Worm (Caenorhabditis elegans) whole organism, late embryonic: Measurements from ENCODE around the gene irld-52.
"Not testable (repeated sequence)": the region's sequence is repeated elsewhere in the genome, so short reads cannot be mapped to it uniquely, and the experiment has no call there.

Source experiments
- C08G9.2 ChIP-seq: sonication (generic microtip); optimal IDR thresholded peaks from 2 replicates; lab custom pipeline; 2016; ENCODE audit warnings: mild to moderate bottlenecking, missing genetic modification characterization, moderate library complexity, missing compliant biosample characterization
- K02D7.2 ChIP-seq: sonication (generic microtip); optimal IDR thresholded peaks from 2 replicates; lab custom pipeline; 2017; ENCODE audit warnings: mild to moderate bottlenecking, missing genetic modification characterization, missing compliant biosample characterization
- ceh-14 ChIP-seq: sonication (generic microtip); optimal IDR thresholded peaks from 2 replicates; lab custom pipeline; 2016; ENCODE audit warnings: missing genotype, missing genetic modification characterization, missing compliant biosample characterization
- ceh-18 ChIP-seq: sonication (generic microtip); optimal IDR thresholded peaks from 2 replicates; lab custom pipeline; 2016; ENCODE audit warnings: missing genetic modification characterization, missing compliant biosample characterization
- ceh-2 ChIP-seq: sonication (generic microtip); optimal IDR thresholded peaks from 2 replicates; lab custom pipeline; 2016; ENCODE audit warnings: missing genotype, missing genetic modification characterization, missing compliant biosample characterization
- ceh-30 ChIP-seq: fragments of 150-350 bp; optimal IDR thresholded peaks from 2 replicates; lab custom pipeline; 2014; ENCODE audit warnings: missing biosample characterization, missing genetic modification characterization
- ceh-31 ChIP-seq: sonication (generic microtip); optimal IDR thresholded peaks from 2 replicates; lab custom pipeline; 2016; ENCODE audit warnings: missing genetic modification characterization, missing compliant biosample characterization
- dve-1 ChIP-seq: sonication (generic microtip); optimal IDR thresholded peaks from 2 replicates; lab custom pipeline; 2017; ENCODE audit warnings: antibody characterized with exemption, mild to moderate bottlenecking, missing genetic modification characterization, missing compliant biosample characterization
- elt-2 ChIP-seq: sonication (generic microtip); optimal IDR thresholded peaks from 2 replicates; lab custom pipeline; 2016; ENCODE audit warnings: missing genetic modification reagents, missing genetic modification characterization, missing compliant biosample characterization
- ets-4 ChIP-seq: sonication (generic microtip); optimal IDR thresholded peaks from 2 replicates; lab custom pipeline; 2016; ENCODE audit warnings: missing genetic modification characterization, missing compliant biosample characterization
- eyg-1 ChIP-seq: sonication (generic microtip); optimal IDR thresholded peaks from 2 replicates; lab custom pipeline; 2016; ENCODE audit warnings: missing genotype, missing genetic modification characterization, missing compliant biosample characterization
- fax-1 ChIP-seq: sonication (generic microtip); optimal IDR thresholded peaks from 2 replicates; lab custom pipeline; 2016; ENCODE audit warnings: missing genotype, missing genetic modification characterization, missing compliant biosample characterization
- hlh-15 ChIP-seq: sonication (generic microtip); optimal IDR thresholded peaks from 2 replicates; lab custom pipeline; 2016; ENCODE audit warnings: missing genetic modification characterization, missing compliant biosample characterization
- hlh-30 ChIP-seq: sonication (generic microtip); optimal IDR thresholded peaks from 2 replicates; lab custom pipeline; 2017; ENCODE audit warnings: antibody characterized with exemption, missing genetic modification characterization, missing compliant biosample characterization; ENCODE audit not compliant: insufficient read depth
- hlh-6 ChIP-seq: sonication (generic microtip); optimal IDR thresholded peaks from 2 replicates; lab custom pipeline; 2016; ENCODE audit warnings: missing genotype, missing genetic modification characterization, missing compliant biosample characterization
- lim-6 ChIP-seq: sonication (generic microtip); optimal IDR thresholded peaks from 2 replicates; lab custom pipeline; 2016; ENCODE audit warnings: missing genetic modification characterization, missing compliant biosample characterization
- madf-2 ChIP-seq: sonication (generic microtip); optimal IDR thresholded peaks from 2 replicates; lab custom pipeline; 2017; ENCODE audit warnings: missing genetic modification characterization, missing compliant biosample characterization
- nfya-1 ChIP-seq: sonication (generic microtip); optimal IDR thresholded peaks from 2 replicates; lab custom pipeline; 2017; ENCODE audit warnings: missing genetic modification characterization, mild to moderate bottlenecking, missing compliant biosample characterization, antibody characterized with exemption, moderate library complexity
- nhr-11 ChIP-seq: fragments of 150-350 bp; optimal IDR thresholded peaks from 2 replicates; lab custom pipeline; 2014; ENCODE audit warnings: missing biosample characterization, missing genetic modification characterization
- npax-4 ChIP-seq: sonication (generic microtip); optimal IDR thresholded peaks from 2 replicates; lab custom pipeline; 2016; ENCODE audit warnings: missing genetic modification characterization, missing compliant biosample characterization
- pag-3 ChIP-seq: sonication (generic microtip); optimal IDR thresholded peaks from 2 replicates; lab custom pipeline; 2016; ENCODE audit warnings: missing compliant biosample characterization, missing genetic modification characterization, borderline replicate concordance
- pat-9 ChIP-seq: fragments of 200-800 bp; sonication (Bioruptor generic); optimal IDR thresholded peaks from 2 replicates; lab custom pipeline; 2018; ENCODE audit warnings: mild to moderate bottlenecking, missing genetic modification characterization, moderate library complexity, missing compliant biosample characterization
- pqm-1 ChIP-seq: sonication (generic microtip); optimal IDR thresholded peaks from 2 replicates; lab custom pipeline; 2016; ENCODE audit warnings: missing genetic modification characterization, missing compliant biosample characterization
- pros-1 ChIP-seq: fragments of 150-350 bp; optimal IDR thresholded peaks from 2 replicates; lab custom pipeline; 2014; ENCODE audit warnings: missing biosample characterization, missing genetic modification reagents, missing genetic modification characterization
- sox-4 ChIP-seq: sonication (generic microtip); optimal IDR thresholded peaks from 2 replicates; lab custom pipeline; 2017; ENCODE audit warnings: mild to moderate bottlenecking, missing genetic modification characterization, inconsistent platforms, missing compliant biosample characterization
- tbx-7 ChIP-seq: sonication (generic microtip); optimal IDR thresholded peaks from 2 replicates; lab custom pipeline; 2016; ENCODE audit warnings: missing genotype, missing genetic modification characterization, missing compliant biosample characterization
- ttx-3 ChIP-seq: sonication (generic microtip); optimal IDR thresholded peaks from 2 replicates; lab custom pipeline; 2016; ENCODE audit warnings: missing genetic modification reagents, missing genetic modification characterization, missing compliant biosample characterization
- unc-3 ChIP-seq, 2 experiments: fragments of 200-800 bp in 1 of 2; sonication (Bioruptor generic) in 1 of 2; sonication (generic microtip) in 1 of 2; conservative IDR thresholded peaks in 1 of 2; optimal IDR thresholded peaks in 1 of 2; 2 replicates each; pipeline versions ENCODE4 v1.3.6 to Lab custom; 2016 to 2022; ENCODE audit warnings: missing compliant biosample characterization in 2 of 2, missing genetic modification characterization in 2 of 2, missing genetic modification reagents in 1 of 2
- unc-55 ChIP-seq: sonication (generic microtip); optimal IDR thresholded peaks from 2 replicates; lab custom pipeline; 2017; ENCODE audit warnings: missing biosample characterization, missing genetic modification reagents, missing genetic modification characterization
- ztf-16 ChIP-seq: sonication (generic microtip); optimal IDR thresholded peaks from 2 replicates; lab custom pipeline; 2017; ENCODE audit warnings: missing genetic modification characterization, missing compliant biosample characterization

The irld-52 gene

ce11 chrV:15793270-15793669 is 13.8 kb downstream of the irld-52 start, which contains the start of gene T26E4.7:
T26E4.7 (plus strand) TSS chrV:15793570.
- no peak for TF ChIP-seq ceh-31
- TF ChIP-seq sox-4 (tag; lab: Kevin White, UChicago): no peak
- TF ChIP-seq ceh-18: no peak
- no peak for TF ChIP-seq elt-2 (tag; lab: Kevin White, UChicago)
- no peak for TF ChIP-seq unc-55 (GFP tag; lab: Kevin White, UChicago)
- no peak for TF ChIP-seq lim-6 (tag; lab: Kevin White, UChicago)

ce11 chrV:15796087-15796486 is 16.6 kb downstream of the irld-52 start, which contains the start of gene nhr-223:
nhr-223 (plus strand) TSS chrV:15796387.
- no peak for TF ChIP-seq K02D7.2 (tag; lab: Kevin White, UChicago)
- no peak for TF ChIP-seq madf-2
- TF ChIP-seq fax-1 (tag; lab: Kevin White, UChicago): no peak
- no peak for TF ChIP-seq nfya-1
- no peak for TF ChIP-seq ets-4 (tag; lab: Kevin White, UChicago)

- TF ChIP-seq unc-3 (GFP tag; conservative IDR thresholded peaks at IDR 0.05; lab: Robert Waterston, UW) (no peak), unc-3 (tag; optimal IDR thresholded peaks at IDR 0.05; lab: Kevin White, UChicago) (no peak), unc-55 (GFP tag; lab: Kevin White, UChicago) (no peak), npax-4 (tag; lab: Kevin White, UChicago) (no peak), dve-1 (tag; lab: Kevin White, UChicago) (no peak), eyg-1 (no peak), nfya-1 (no peak), pag-3 (tag; lab: Kevin White, UChicago) (no peak), hlh-15 (tag; lab: Kevin White, UChicago) (no peak), sox-4 (tag; lab: Kevin White, UChicago) (no peak), pqm-1 (tag; lab: Kevin White, UChicago) (no peak), ceh-14 (no peak), nhr-11 (no peak), ttx-3 (tag; lab: Kevin White, UChicago) (no peak), tbx-7 (tag; lab: Kevin White, UChicago) (no peak), ceh-30 (tag; lab: Kevin White, UChicago) (no peak), hlh-30 (tag; lab: Kevin White, UChicago) (no peak), ceh-18 (no peak), lim-6 (tag; lab: Kevin White, UChicago) (no peak), pat-9 (no peak)
Observed at ce11 chrV:15798108-15798507, 18.6 kb downstream of the irld-52 start, which contains the start of gene T26E4.10. T26E4.10 (minus strand) TSS chrV:15798208.

ce11 chrV:15802623-15803022 is 23.1 kb downstream of the irld-52 start, which contains the start of gene T26E4.9:
T26E4.9 (minus strand) TSS chrV:15802723.
- not testable (repeated sequence) for TF ChIP-seq elt-2 (tag; lab: Kevin White, UChicago); ets-4 (tag; lab: Kevin White, UChicago); madf-2
- TF ChIP-seq, all 69 proteins: peak for 0; not testable (repeated sequence) for 69

ce11 chrV:15803079-15803478 is 23.6 kb downstream of the irld-52 start, which contains the start of gene srd-27:
srd-27 (plus strand) TSS chrV:15803379.
- not testable (repeated sequence) for TF ChIP-seq ztf-16 (tag; lab: Kevin White, UChicago); ceh-2 (tag; lab: Kevin White, UChicago); hlh-6

- not testable (repeated sequence) for TF ChIP-seq pros-1, ztf-16, C08G9.2 (tag; lab: Kevin White, UChicago)
Observed at ce11 chrV:15803748-15804147, 24.3 kb downstream of the irld-52 start, which contains the start of gene T26E4.18. T26E4.18 (minus strand) TSS chrV:15803848.
